Worm (Caenorhabditis elegans) whole organism, early embryonic: ENCODE measurements around the gene sqv-3.

Experiments used
- B0310.2 ChIP-seq: sonication (generic microtip); optimal IDR thresholded peaks from 2 replicates; lab custom pipeline; 2016; ENCODE audit warnings: mild to moderate bottlenecking, missing genetic modification characterization, missing compliant biosample characterization
- hmbx-1 ChIP-seq: sonication (generic microtip); optimal IDR thresholded peaks from 2 replicates; lab custom pipeline; 2016; ENCODE audit warnings: mild to moderate bottlenecking, missing genetic modification characterization, missing compliant biosample characterization
- sea-1 ChIP-seq: fragments of 200-800 bp; sonication (Bioruptor generic); conservative IDR thresholded peaks from 2 replicates; pipeline ENCODE4 v1.3.6; 2022; ENCODE audit warnings: missing genetic modification characterization, missing compliant biosample characterization

DNA sequence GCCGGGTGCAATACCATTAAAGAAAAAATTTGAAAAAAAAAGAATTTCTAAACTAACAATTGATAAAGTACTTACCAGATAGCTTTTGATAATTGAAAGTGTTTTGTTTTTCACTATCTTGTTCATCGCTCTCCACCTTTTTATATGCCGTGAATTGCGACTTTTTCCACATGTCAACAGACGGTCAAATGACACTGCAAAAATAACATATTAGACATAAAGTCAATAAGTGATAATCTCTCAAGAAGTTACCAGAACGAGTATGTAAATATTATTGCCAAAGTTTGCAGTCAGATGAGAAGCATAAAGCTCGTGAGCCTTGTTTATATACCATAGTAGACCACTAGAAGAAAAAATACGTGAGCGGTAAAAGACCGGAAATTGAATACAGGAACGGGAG is 44.3 kb downstream of the sqv-3 start, which contains the start of gene dao-6:
- TF ChIP-seq hmbx-1 (no peak), B0310.2 (tag; lab: Kevin White, UChicago) (no peak), sea-1 (GFP tag; lab: Robert Waterston, UW) (no peak)
